Worm (Caenorhabditis elegans): Measurements from ENCODE around the gene Y43F8B.9.

Y43F8B.9 gene

DNA sequence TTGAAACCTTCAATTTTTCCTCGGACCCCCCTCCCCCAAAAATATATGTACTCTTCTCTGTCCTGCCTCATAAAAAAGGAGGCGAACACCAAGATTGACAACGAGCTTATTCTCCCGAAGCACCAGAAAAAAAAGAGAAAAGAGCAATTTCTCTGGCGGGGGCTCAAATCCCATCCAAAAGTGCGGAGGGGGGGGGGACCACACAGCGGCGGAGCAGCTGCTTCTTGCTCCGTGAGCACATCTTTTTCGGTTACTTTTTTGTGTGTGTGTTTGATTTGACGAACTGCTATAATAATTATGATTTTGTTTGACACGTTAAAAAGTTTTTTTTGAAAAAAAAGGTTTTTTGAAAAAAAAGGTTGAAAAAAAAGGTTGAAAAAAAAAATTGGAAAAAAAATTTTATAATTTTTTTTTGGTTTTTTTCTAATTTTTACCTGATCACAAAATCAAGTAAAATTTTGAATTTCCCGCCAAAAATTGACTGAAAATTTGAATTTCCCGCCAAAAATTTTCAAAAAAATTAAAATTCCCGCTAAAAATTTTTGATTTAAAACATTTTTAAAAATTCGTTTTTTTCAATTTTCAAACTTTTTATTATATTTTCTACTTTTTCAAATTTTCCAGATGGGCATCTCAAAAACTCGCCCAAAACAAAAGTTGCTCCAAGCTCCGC, 4.0 kb upstream of the Y43F8B.9 start, which contains the start of gene Y43F8B.10:
Gene Y43F8B.10, plus strand, starts transcription at position 623 of the 673 bp plus-strand sequence.
- no peak for TF ChIP-seq unc-130 (GFP tag; optimal IDR thresholded peaks at IDR 0.05)
- no peak for TF ChIP-seq hmg-20 (GFP tag; IDR thresholded peaks at IDR 0.05)
- TF ChIP-seq egrh-3 (GFP tag; IDR thresholded peaks at IDR 0.05), result peak; percentile 16; the same call in 1 of the 2 replicates

DNA sequence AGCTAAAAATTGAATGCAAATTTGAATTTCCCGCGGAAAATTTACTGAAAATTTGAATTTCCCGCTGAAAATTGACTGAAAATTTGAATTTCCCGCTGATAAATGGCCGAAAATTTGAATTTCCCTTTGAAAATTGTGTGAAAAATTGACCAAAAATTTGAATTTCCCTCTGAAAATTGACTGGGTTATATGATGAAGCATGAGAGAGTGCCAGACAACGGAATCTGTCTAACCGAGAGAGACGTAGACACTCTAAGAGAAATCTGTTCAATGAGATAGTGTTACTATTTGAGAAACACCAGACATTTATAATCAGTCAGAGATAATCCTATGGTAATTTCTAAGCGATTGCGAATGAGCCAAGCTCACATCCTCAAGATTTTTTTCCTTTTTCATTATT, 650 bp upstream of the Y43F8B.9 start:
- TF ChIP-seq ets-4 (GFP tag; optimal IDR thresholded peaks at IDR 0.05) (no peak), cebp-2 (GFP tag; IDR thresholded peaks at IDR 0.05) (no peak), madf-10 (tag; optimal IDR thresholded peaks at IDR 0.05) (no peak), T07F8.4 (tag; optimal IDR thresholded peaks at IDR 0.05) (no peak), mxl-1 (tag; optimal IDR thresholded peaks at IDR 0.05) (no peak), unc-62 (GFP tag; optimal IDR thresholded peaks at IDR 0.05) (no peak), tlf-1 (GFP tag; optimal IDR thresholded peaks at IDR 0.05) (no peak), hmg-20 (GFP tag; IDR thresholded peaks at IDR 0.05) (no peak)

DNA sequence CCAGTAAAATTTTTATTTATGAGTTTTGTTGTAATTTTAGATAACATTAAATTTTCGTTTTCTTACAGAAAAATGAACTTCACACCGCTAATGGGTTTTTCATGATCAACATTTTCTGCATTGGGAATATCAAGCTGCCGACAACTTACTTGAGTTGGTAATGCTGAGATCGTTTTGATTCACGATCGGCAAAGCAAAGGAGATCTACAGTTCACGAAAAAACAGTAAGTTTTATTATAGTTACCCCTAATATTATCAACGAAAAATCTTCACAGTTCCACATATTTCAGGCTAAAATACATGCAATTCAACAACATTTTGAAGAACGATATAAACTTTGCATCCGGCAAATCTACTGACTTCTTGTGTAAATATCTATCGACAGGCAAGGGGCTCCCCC, 4.6 kb downstream of the Y43F8B.9 start, which contains the start of gene Y43F8B.22:
Gene Y43F8B.22, plus strand, starts transcription at position 301 of the 400 bp plus-strand sequence.
- TF ChIP-seq nhr-90 (tag; optimal IDR thresholded peaks at IDR 0.05) (no peak), egl-18 (GFP tag; IDR thresholded peaks at IDR 0.05) (no peak)

DNA sequence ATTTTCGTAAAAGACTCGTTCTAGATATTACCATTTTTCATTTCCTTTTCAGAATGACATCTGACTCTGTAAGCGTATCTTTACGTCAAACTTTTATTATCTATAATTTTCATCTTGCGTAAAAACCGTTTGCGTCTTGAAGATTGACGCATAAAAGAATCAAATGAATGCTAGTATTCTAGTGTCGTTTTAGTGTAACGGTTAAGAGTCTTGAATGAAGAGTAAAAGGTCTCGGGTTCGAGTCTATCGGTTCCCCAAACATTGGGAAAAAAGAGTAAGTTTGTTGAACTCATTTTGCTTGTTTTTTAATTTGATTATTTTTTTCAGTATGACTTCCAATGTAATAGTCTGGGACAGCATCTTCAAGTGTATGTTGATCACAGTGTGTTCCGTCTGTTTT, 6.6 kb downstream of the Y43F8B.9 start, which contains the start of gene Y43F8B.17:
Gene Y43F8B.17, plus strand, starts transcription at position 215 of the 400 bp plus-strand sequence.
- TF ChIP-seq Y53F4B.3 (GFP tag; IDR thresholded peaks at IDR 0.05) (no peak), him-1 (tag; optimal IDR thresholded peaks at IDR 0.05) (no peak), ceh-79 (tag; optimal IDR thresholded peaks at IDR 0.05) (no peak), pha-4 (tag; optimal IDR thresholded peaks at IDR 0.05) (no peak), nhr-27 (tag; optimal IDR thresholded peaks at IDR 0.05) (no peak), rpc-1 (optimal IDR thresholded peaks at IDR 0.05) (peak; percentile 51), rpc-1 (tag; optimal IDR thresholded peaks at IDR 0.05) (peak; percentile 71), zim-3 (tag; optimal IDR thresholded peaks at IDR 0.05) (no peak), F57C9.4 (tag; optimal IDR thresholded peaks at IDR 0.05) (no peak), nfya-2 (GFP tag; IDR thresholded peaks at IDR 0.05) (no peak), C17E4.6 (GFP tag; IDR thresholded peaks at IDR 0.05) (no peak), bed-2 (GFP tag; IDR thresholded peaks at IDR 0.05) (no peak), akir-1 (GFP tag; optimal IDR thresholded peaks at IDR 0.05) (no peak), hsf-1 (GFP tag; IDR thresholded peaks at IDR 0.05) (no peak), Y79H2A.3 (GFP tag; conservative IDR thresholded peaks at IDR 0.05) (no peak), aptf-3 (GFP tag; IDR thresholded peaks at IDR 0.05) (no peak), B0261.1 (tag; optimal IDR thresholded peaks at IDR 0.05) (peak; percentile 62), T07F8.4 (tag; optimal IDR thresholded peaks at IDR 0.05) (no peak), ztf-3 (GFP tag; optimal IDR thresholded peaks at IDR 0.05) (no peak), tbp1 (GFP tag; optimal IDR thresholded peaks at IDR 0.05) (peak; percentile 84), sea-2 (GFP tag; IDR thresholded peaks at IDR 0.05) (no peak), ceh-27 (GFP tag; optimal IDR thresholded peaks at IDR 0.05) (no peak), nhr-179 (tag; optimal IDR thresholded peaks at IDR 0.05) (no peak), chd-7 (tag; optimal IDR thresholded peaks at IDR 0.05) (no peak), let-607 (tag; optimal IDR thresholded peaks at IDR 0.05) (no peak)
